Worm (Caenorhabditis elegans) whole organism, late embryonic: ENCODE measurements around the gene ctbp-1.

Source experiments
- ceh-6 ChIP-seq: fragments of 200-800 bp; sonication (Bioruptor generic); optimal IDR thresholded peaks from 2 replicates; lab custom pipeline; 2018; ENCODE audit warnings: mild to moderate bottlenecking, missing genetic modification characterization, missing compliant biosample characterization
- dve-1 ChIP-seq: sonication (generic microtip); optimal IDR thresholded peaks from 2 replicates; lab custom pipeline; 2017; ENCODE audit warnings: antibody characterized with exemption, mild to moderate bottlenecking, missing genetic modification characterization, missing compliant biosample characterization
- ets-4 ChIP-seq: sonication (generic microtip); optimal IDR thresholded peaks from 2 replicates; lab custom pipeline; 2016; ENCODE audit warnings: missing genetic modification characterization, missing compliant biosample characterization
- gmeb-2 ChIP-seq: sonication (generic microtip); optimal IDR thresholded peaks from 2 replicates; lab custom pipeline; 2016; ENCODE audit warnings: missing genetic modification characterization, inconsistent platforms, missing compliant biosample characterization
- hlh-30 ChIP-seq: sonication (generic microtip); optimal IDR thresholded peaks from 2 replicates; lab custom pipeline; 2017; ENCODE audit warnings: antibody characterized with exemption, missing genetic modification characterization, missing compliant biosample characterization; ENCODE audit not compliant: insufficient read depth
- pag-3 ChIP-seq: sonication (generic microtip); optimal IDR thresholded peaks from 2 replicates; lab custom pipeline; 2016; ENCODE audit warnings: missing compliant biosample characterization, missing genetic modification characterization, borderline replicate concordance

ce11 chrX:5848703-5849102 is 13.8 kb upstream of the ctbp-1 start, which contains the start of gene atat-2:
- no peak for TF ChIP-seq pag-3 (tag; lab: Kevin White, UChicago)
- no peak for TF ChIP-seq gmeb-2
- TF ChIP-seq dve-1 (tag; lab: Kevin White, UChicago), result no peak
- TF ChIP-seq hlh-30, result no peak
- TF ChIP-seq ceh-6 (GFP tag; lab: Kevin White, UChicago), result no peak
- TF ChIP-seq ets-4 (tag; lab: Kevin White, UChicago), result no peak
